Worm (Caenorhabditis elegans) whole organism, L4 larva: Measurements from ENCODE around the gene mltn-11.

Experiments
- D1046.2 ChIP-seq: fragments of 200-800 bp; sonication (Bioruptor generic); IDR thresholded peaks from 2 replicates; pipeline ENCODE4 v1.3.6; 2022; ENCODE audit warnings: missing genetic modification characterization, missing compliant biosample characterization
- F10B5.3 ChIP-seq: sonication (generic microtip); optimal IDR thresholded peaks from 2 replicates; lab custom pipeline; 2016; ENCODE audit warnings: mild to moderate bottlenecking, missing genetic modification characterization, missing compliant biosample characterization
- F49E8.2 ChIP-seq: sonication (generic microtip); optimal IDR thresholded peaks from 2 replicates; lab custom pipeline; 2016; ENCODE audit warnings: missing compliant biosample characterization, mild to moderate bottlenecking, missing genetic modification characterization, borderline replicate concordance
- T20F7.1 ChIP-seq: fragments of 200-800 bp; sonication (Bioruptor generic); optimal IDR thresholded peaks from 2 replicates; lab custom pipeline; 2018; ENCODE audit warnings: mild to moderate bottlenecking, missing genetic modification characterization, missing compliant biosample characterization
- ZK546.5 ChIP-seq, 2 experiments: sonication (generic microtip); optimal IDR thresholded peaks; 2 replicates each; lab custom pipeline; 2017; ENCODE audit warnings: missing biosample characterization in 2 of 2, missing genetic modification characterization in 2 of 2
- aha-1 ChIP-seq: fragments of 150-350 bp; peaks from one replicate; lab custom pipeline; 2014; ENCODE audit warnings: missing biosample characterization, missing genetic modification characterization
- ama-1 ChIP-seq: fragments of 150-350 bp; optimal IDR thresholded peaks from 2 replicates; lab custom pipeline; 2014; ENCODE audit warnings: inconsistent platforms, mixed read lengths
- attf-4 ChIP-seq: sonication (generic microtip); optimal IDR thresholded peaks from 3 replicates; lab custom pipeline; 2017; ENCODE audit warnings: missing biosample characterization, missing genetic modification characterization
- ceh-62 ChIP-seq: sonication (generic microtip); optimal IDR thresholded peaks from 2 replicates; lab custom pipeline; 2017; ENCODE audit warnings: missing biosample characterization, missing genetic modification characterization
- daf-12 ChIP-seq: fragments of 150-350 bp; optimal IDR thresholded peaks from 2 replicates; lab custom pipeline; 2014; ENCODE audit warnings: missing biosample characterization, missing genetic modification reagents, missing genetic modification characterization
- daf-16 ChIP-seq, 3 experiments: sonication (generic microtip); optimal IDR thresholded peaks; 2 replicates each; lab custom pipeline; 2016 to 2017; ENCODE audit warnings: missing genetic modification characterization in 3 of 3, missing genetic modification reagents in 3 of 3, mild to moderate bottlenecking in 2 of 3, missing compliant biosample characterization in 2 of 3, missing biosample characterization in 1 of 3, moderate library complexity in 1 of 3
- daf-8 ChIP-seq: fragments of 200-800 bp; sonication (Bioruptor generic); IDR thresholded peaks from 2 replicates; pipeline ENCODE4 v1.3.6; 2022; ENCODE audit warnings: missing genetic modification characterization, missing compliant biosample characterization
- dmd-6 ChIP-seq: fragments of 200-800 bp; sonication (Bioruptor generic); IDR thresholded peaks from 2 replicates; pipeline ENCODE4 v1.3.6; 2022; ENCODE audit warnings: missing genetic modification reagents, missing genetic modification characterization, missing compliant biosample characterization
- dve-1 ChIP-seq: sonication (generic microtip); optimal IDR thresholded peaks from 2 replicates; lab custom pipeline; 2017; ENCODE audit warnings: antibody characterized with exemption, mild to moderate bottlenecking, missing genetic modification characterization, missing compliant biosample characterization; ENCODE audit not compliant: insufficient read depth
- fkh-10 ChIP-seq: fragments of 150-350 bp; optimal IDR thresholded peaks from 2 replicates; lab custom pipeline; 2014; ENCODE audit warnings: missing biosample characterization, missing genetic modification reagents, missing genetic modification characterization
- gei-8 ChIP-seq: fragments of 200-800 bp; sonication (Bioruptor generic); optimal IDR thresholded peaks from 2 replicates; lab custom pipeline; 2018; ENCODE audit warnings: mild to moderate bottlenecking, missing genetic modification characterization, missing compliant biosample characterization
- hlh-11 ChIP-seq: fragments of 200-800 bp; sonication (Bioruptor generic); optimal IDR thresholded peaks from 2 replicates; lab custom pipeline; 2018; ENCODE audit warnings: mild to moderate bottlenecking, missing genetic modification characterization, missing compliant biosample characterization
- hlh-30 ChIP-seq: sonication (generic microtip); optimal IDR thresholded peaks from 2 replicates; lab custom pipeline; 2017; ENCODE audit warnings: antibody characterized with exemption, mild to moderate bottlenecking, missing genetic modification characterization, missing compliant biosample characterization; ENCODE audit not compliant: insufficient read depth
- lim-7 ChIP-seq: fragments of 200-800 bp; sonication (Bioruptor generic); IDR thresholded peaks from 2 replicates; pipeline ENCODE4 v1.3.6; 2022; ENCODE audit warnings: missing genetic modification characterization, missing compliant biosample characterization
- lin-15B ChIP-seq: fragments of 150-350 bp; sonication (generic microtip); optimal IDR thresholded peaks from 3 replicates; lab custom pipeline; 2014; ENCODE audit warnings: missing biosample characterization, missing genetic modification characterization
- lin-38 ChIP-seq: fragments of 200-800 bp; sonication (Bioruptor generic); IDR thresholded peaks from 2 replicates; pipeline ENCODE4 v1.3.6; 2022; ENCODE audit warnings: missing genetic modification reagents, missing genetic modification characterization, missing compliant biosample characterization
- madf-9 ChIP-seq: fragments of 200-800 bp; sonication (Bioruptor generic); conservative IDR thresholded peaks from 2 replicates; pipeline ENCODE4 v1.3.6; 2022; ENCODE audit warnings: missing genetic modification reagents, missing genetic modification characterization, missing compliant biosample characterization
- mxl-3 ChIP-seq: fragments of 200-800 bp; sonication (Bioruptor generic); optimal IDR thresholded peaks from 2 replicates; lab custom pipeline; 2018; ENCODE audit warnings: mild to moderate bottlenecking, missing genetic modification characterization, missing compliant biosample characterization
- nhr-28 ChIP-seq: fragments of 150-350 bp; optimal IDR thresholded peaks from 2 replicates; lab custom pipeline; 2014; ENCODE audit warnings: missing biosample characterization, missing genetic modification characterization
- nhr-6 ChIP-seq: fragments of 150-350 bp; optimal IDR thresholded peaks from 2 replicates; lab custom pipeline; 2014; ENCODE audit warnings: missing biosample characterization, missing genetic modification characterization
- nhr-77 ChIP-seq: fragments of 150-350 bp; optimal IDR thresholded peaks from 2 replicates; lab custom pipeline; 2014; ENCODE audit warnings: missing biosample characterization, missing genetic modification characterization
- php-3 ChIP-seq: fragments of 200-800 bp; sonication (Bioruptor generic); IDR thresholded peaks from 2 replicates; pipeline ENCODE4 v1.3.6; 2022; ENCODE audit warnings: missing genetic modification reagents, missing genetic modification characterization, missing compliant biosample characterization
- pqm-1 ChIP-seq: sonication (generic microtip); optimal IDR thresholded peaks from 2 replicates; lab custom pipeline; 2017; ENCODE audit warnings: missing biosample characterization, missing genetic modification characterization
- skn-1 ChIP-seq: fragments of 150-350 bp; optimal IDR thresholded peaks from 2 replicates; lab custom pipeline; 2014; ENCODE audit warnings: missing biosample characterization, missing genetic modification characterization
- snpc-4 ChIP-seq: fragments of 150-350 bp; optimal IDR thresholded peaks from 2 replicates; lab custom pipeline; 2014; ENCODE audit warnings: missing biosample characterization, missing genetic modification characterization
- tag-97 ChIP-seq: fragments of 200-800 bp; sonication (Bioruptor generic); IDR thresholded peaks from 2 replicates; pipeline ENCODE4 v1.3.6; 2022; ENCODE audit warnings: missing genetic modification characterization, missing compliant biosample characterization
- unc-130 ChIP-seq: sonication (generic microtip); optimal IDR thresholded peaks from 2 replicates; lab custom pipeline; 2016; ENCODE audit warnings: missing genetic modification reagents, missing genetic modification characterization, missing compliant biosample characterization
- unc-39 ChIP-seq: sonication (generic microtip); optimal IDR thresholded peaks from 2 replicates; lab custom pipeline; 2017; ENCODE audit warnings: missing biosample characterization, missing genetic modification characterization
- unc-62 ChIP-seq, 3 experiments: fragments of 150-350 bp in 1 of 3; sonication (generic microtip); optimal IDR thresholded peaks in 2 of 3; peaks in 1 of 3; 1 replicate in 1 of 3; 2 replicates in 2 of 3; lab custom pipeline; 2014 to 2017; ENCODE audit warnings: missing biosample characterization in 3 of 3, missing genetic modification characterization in 3 of 3, missing genetic modification reagents in 3 of 3, missing genotype in 1 of 3
- ztf-11 ChIP-seq: fragments of 150-350 bp; optimal IDR thresholded peaks from 2 replicates; lab custom pipeline; 2014; ENCODE audit warnings: missing biosample characterization, missing genetic modification characterization

The mltn-11 gene

ce11 chrV:16599835-16600234, 36.2 kb upstream of the mltn-11 start:
- TF ChIP-seq daf-8 (no peak), unc-130 (GFP tag; lab: Kevin White, UChicago) (no peak), D1046.2 (GFP tag; lab: Robert Waterston, UW) (no peak), T20F7.1 (GFP tag; lab: Kevin White, UChicago) (no peak), tag-97 (GFP tag; lab: Robert Waterston, UW) (no peak), nhr-6 (tag; lab: Kevin White, UChicago) (no peak), lin-38 (no peak), ZK546.5 (tag; optimal IDR thresholded peaks at IDR 0.05; lab: Kevin White, UChicago) (no peak), fkh-10 (GFP tag; lab: Kevin White, UChicago) (no peak), ztf-11 (tag; lab: Kevin White, UChicago) (no peak), mxl-3 (GFP tag; lab: Kevin White, UChicago) (no peak)

- TF ChIP-seq unc-62 (GFP tag; optimal IDR thresholded peaks at IDR 0.05 in 1 of 2; lab: Kevin White, UChicago) (peak in 1 of 2 experiments; percentile 6), unc-62 (tag; optimal IDR thresholded peaks at IDR 0.05; lab: Kevin White, UChicago) (no peak), nhr-28 (tag; lab: Kevin White, UChicago) (no peak), attf-4 (tag; lab: Kevin White, UChicago) (no peak), madf-9 (no peak), F10B5.3 (tag; lab: Kevin White, UChicago) (no peak)
- TF ChIP-seq, all 104 proteins: peak for 1
Observed at ce11 chrV:16600623-16601022, 35.4 kb upstream of the mltn-11 start, which contains the start of gene T03E6.9. TSS of gene T03E6.9 (minus strand) at chrV:16600723.

ce11 chrV:16603102-16603501, 32.9 kb upstream of the mltn-11 start, which contains the start of gene T03E6.8:
TSS of gene T03E6.8 (minus strand) at chrV:16603202.
- TF ChIP-seq daf-8 (no peak), gei-8 (GFP tag; lab: Kevin White, UChicago) (no peak), ceh-62 (tag; lab: Kevin White, UChicago) (no peak), aha-1 (tag; lab: Kevin White, UChicago) (no peak), ama-1 (lab: Kevin White, UChicago) (no peak), skn-1 (tag; lab: Kevin White, UChicago) (no peak), F10B5.3 (tag; lab: Kevin White, UChicago) (no peak), lim-7 (GFP tag; lab: Robert Waterston, UW) (no peak), unc-39 (tag; lab: Kevin White, UChicago) (no peak), D1046.2 (GFP tag; lab: Robert Waterston, UW) (no peak), ztf-11 (tag; lab: Kevin White, UChicago) (no peak), hlh-11 (tag; lab: Kevin White, UChicago) (no peak), F49E8.2 (tag; lab: Kevin White, UChicago) (no peak)
- TF ChIP-seq, all 104 proteins: peak for 0

- TF ChIP-seq daf-16 (GFP tag; optimal IDR thresholded peaks at IDR 0.05; lab: Kevin White, UChicago), result no peak
- TF ChIP-seq daf-16 (tag; optimal IDR thresholded peaks at IDR 0.05; lab: Kevin White, UChicago), result peak; percentile 50
- peak; percentile 22 for TF ChIP-seq nhr-77 (tag; lab: Kevin White, UChicago)
- TF ChIP-seq unc-39 (tag; lab: Kevin White, UChicago), result no peak
- peak; percentile 46 for TF ChIP-seq nhr-28 (tag; lab: Kevin White, UChicago)
- no peak for TF ChIP-seq hlh-30 (tag; lab: Kevin White, UChicago)
- peak; percentile 11 for TF ChIP-seq pqm-1 (tag; lab: Kevin White, UChicago)
- 0 out of 2 replicates have a peak, but pooled peaks have one; percentile 12 for TF ChIP-seq dmd-6 (GFP tag; lab: Robert Waterston, UW)
- TF ChIP-seq dve-1, result peak; percentile 44
- TF ChIP-seq attf-4 (tag; lab: Kevin White, UChicago), result no peak
- no peak for TF ChIP-seq unc-62 (GFP tag; optimal IDR thresholded peaks at IDR 0.05 in 1 of 2; lab: Kevin White, UChicago)
- TF ChIP-seq unc-62 (tag; optimal IDR thresholded peaks at IDR 0.05; lab: Kevin White, UChicago), result no peak
- no peak for TF ChIP-seq aha-1 (tag; lab: Kevin White, UChicago)
Observed at ce11 chrV:16604301-16604700, 31.7 kb upstream of the mltn-11 start.

DNA sequence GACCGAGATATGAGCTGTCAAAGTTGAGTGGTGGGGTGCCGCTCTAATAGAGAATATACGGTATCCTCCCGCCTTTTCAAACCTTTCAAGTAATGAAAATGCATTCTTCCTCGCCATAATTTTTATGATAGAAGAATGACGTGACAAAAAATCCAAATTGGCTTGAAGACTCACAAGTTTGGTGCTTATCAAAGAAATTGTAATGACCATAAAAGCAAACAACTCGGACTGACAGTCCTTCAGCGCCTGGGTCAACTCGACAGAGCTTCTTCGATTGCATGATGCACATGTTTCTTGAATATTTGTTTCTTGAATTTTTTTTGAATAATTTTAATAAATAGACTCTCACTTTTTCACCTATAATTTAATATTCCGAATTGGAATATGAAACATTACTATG, 30.5 kb upstream of the mltn-11 start:
- peak; percentile 33 for TF ChIP-seq dve-1
- TF ChIP-seq daf-12 (tag; lab: Kevin White, UChicago), result no peak
- TF ChIP-seq dmd-6 (GFP tag; lab: Robert Waterston, UW), result peak; percentile 66
- no peak for TF ChIP-seq snpc-4 (tag; lab: Kevin White, UChicago)
- TF ChIP-seq hlh-11 (tag; lab: Kevin White, UChicago), result peak; percentile 44
- no peak for TF ChIP-seq daf-16 (GFP tag; optimal IDR thresholded peaks at IDR 0.05; lab: Kevin White, UChicago)
- peak; percentile 43 for TF ChIP-seq daf-16 (tag; optimal IDR thresholded peaks at IDR 0.05; lab: Kevin White, UChicago)
- peak; percentile 67 for TF ChIP-seq php-3 (GFP tag; lab: Robert Waterston, UW)
- peak; percentile 51 for TF ChIP-seq pqm-1 (tag; lab: Kevin White, UChicago)
- TF ChIP-seq lin-15B (tag; lab: Kevin White, UChicago), result no peak
